Worm (Caenorhabditis elegans): ENCODE measurements around the gene F53C11.5.

DNA sequence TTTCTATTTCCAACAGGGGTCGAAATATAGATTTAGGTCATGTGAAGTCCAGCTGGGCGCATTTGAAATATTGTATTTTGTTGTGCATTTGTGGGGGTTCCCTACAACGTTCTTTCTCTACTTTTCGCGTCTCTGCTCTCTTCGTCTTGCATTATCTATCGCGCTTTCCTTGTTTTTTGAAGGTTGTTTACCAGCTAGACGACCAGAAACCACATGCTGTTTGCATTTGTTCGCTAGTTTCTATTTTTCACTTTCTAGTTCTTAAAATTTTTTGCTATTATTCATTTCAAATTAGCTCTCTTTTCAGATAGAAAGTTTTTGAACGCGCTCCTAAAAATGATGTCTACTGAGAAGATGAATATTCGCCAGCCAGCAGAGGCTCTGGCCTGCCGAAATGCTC is 52.1 kb downstream of the F53C11.5 start, which contains the start of gene F55B12.10:
- TF ChIP-seq dao-5 (tag; optimal IDR thresholded peaks at IDR 0.05) (no peak), him-1 (tag; optimal IDR thresholded peaks at IDR 0.05) (no peak)

Measured in whole organism, L4/young adult.